Fruit fly (Drosophila melanogaster): ENCODE measurements around the gene CG9592.

Gene CG9592

dm6 chr3L:14558947-14559509, 41.4 kb downstream of the CG9592 start (continued):
- TF ChIP-seq gro (GFP tag; optimal IDR thresholded peaks at IDR 0.05) = no peak
- TF ChIP-seq CG30403 (GFP tag; optimal IDR thresholded peaks at IDR 0.05) = no peak
- TF ChIP-seq CG11695 (GFP tag; IDR thresholded peaks at IDR 0.05) = 0 out of 3 replicates have a peak, but pooled peaks have one; percentile 7
- no peak for TF ChIP-seq Xrp1 (GFP tag; IDR thresholded peaks at IDR 0.05)

- TF ChIP-seq zen2 (GFP tag; IDR thresholded peaks at IDR 0.05; ENCODE audit: partially characterized antibody) (no peak; the same call in 2 of the 3 replicates), nmo (GFP tag; optimal IDR thresholded peaks at IDR 0.05) (peak; percentile 53), CG18011 (GFP tag; optimal IDR thresholded peaks at IDR 0.05) (no peak), emc (GFP tag; optimal IDR thresholded peaks at IDR 0.05) (no peak), CG4360 (GFP tag; IDR thresholded peaks at IDR 0.05) (0 out of 2 replicates have a peak, but pooled peaks have one; percentile 19), cas (GFP tag; IDR thresholded peaks at IDR 0.05) (no peak), CG6689 (GFP tag; IDR thresholded peaks at IDR 0.05) (no peak), CG11398 (GFP tag; optimal IDR thresholded peaks at IDR 0.05) (no peak), CG10321 (GFP tag; IDR thresholded peaks at IDR 0.05) (no peak), fd102C (GFP tag; optimal IDR thresholded peaks at IDR 0.05) (no peak), CG2889 (GFP tag; IDR thresholded peaks at IDR 0.05) (no peak), CG4404 (GFP tag; IDR thresholded peaks at IDR 0.05) (no peak), CG11696 (GFP tag; IDR thresholded peaks at IDR 0.05) (no peak), CG2129 (GFP tag; IDR thresholded peaks at IDR 0.05; ENCODE audit: partially characterized antibody) (peak; percentile 93), CG6765 (GFP tag; optimal IDR thresholded peaks at IDR 0.05) (no peak), CG14050 (GFP tag; IDR thresholded peaks at IDR 0.05) (no peak), CG6854 (GFP tag; optimal IDR thresholded peaks at IDR 0.05) (no peak), Trl (optimal IDR thresholded peaks at IDR 0.05) (no peak), Trl (GFP tag; optimal IDR thresholded peaks at IDR 0.05) (no peak), CG18764 (GFP tag; optimal IDR thresholded peaks at IDR 0.05) (no peak), sens-2 (GFP tag; IDR thresholded peaks at IDR 0.05) (no peak), gce (GFP tag; IDR thresholded peaks at IDR 0.05) (no peak), Bteb2 (GFP tag; optimal IDR thresholded peaks at IDR 0.05) (no peak), CG12744 (GFP tag; optimal IDR thresholded peaks at IDR 0.05) (no peak), Opbp (GFP tag; IDR thresholded peaks at IDR 0.05; ENCODE audit: partially characterized antibody) (peak; percentile 82; the same call in 2 of the 3 replicates), CG4282 (GFP tag; optimal IDR thresholded peaks at IDR 0.05) (no peak), vvl (GFP tag; IDR thresholded peaks at IDR 0.05) (peak; percentile 26; the same call in 1 of the 2 replicates), Vsx1 (GFP tag; optimal IDR thresholded peaks at IDR 0.05) (no peak), caup (GFP tag; optimal IDR thresholded peaks at IDR 0.05; ENCODE audit: severe bottlenecking) (no peak), Sry-β (GFP tag; optimal IDR thresholded peaks at IDR 0.05) (no peak), Aef1 (GFP tag; IDR thresholded peaks at IDR 0.05) (no peak), shn (GFP tag; optimal IDR thresholded peaks at IDR 0.05) (no peak), CG9727 (GFP tag; optimal IDR thresholded peaks at IDR 0.05) (no peak), vnd (GFP tag; IDR thresholded peaks at IDR 0.05; ENCODE audit: partially characterized antibody) (peak; percentile 94), CG43689 (GFP tag; IDR thresholded peaks at IDR 0.05) (no peak), gt (GFP tag; IDR thresholded peaks at IDR 0.05) (no peak), CG9876 (GFP tag; optimal IDR thresholded peaks at IDR 0.05) (no peak), corto (GFP tag; optimal IDR thresholded peaks at IDR 0.05) (no peak), GATAe (GFP tag; conservative IDR thresholded peaks at IDR 0.05) (no peak), CG7357 (GFP tag; IDR thresholded peaks at IDR 0.05) (no peak), CG7928 (GFP tag; optimal IDR thresholded peaks at IDR 0.05) (no peak), CG10565 (GFP tag; optimal IDR thresholded peaks at IDR 0.05) (no peak), vfl (GFP tag; optimal IDR thresholded peaks at IDR 0.05) (no peak), CG7963 (GFP tag; IDR thresholded peaks at IDR 0.05; ENCODE audit: partially characterized antibody) (peak; percentile 95; the same call in 2 of the 3 replicates), CG2678 (tag; optimal IDR thresholded peaks at IDR 0.05) (no peak), abd-A (tag; optimal IDR thresholded peaks at IDR 0.05) (no peak)
Measured at dm6 chr3L:14559659-14560058, 42.0 kb downstream of the CG9592 start, which contains the start of gene CG34039. Gene CG34039 (plus strand): TSS chr3L:14560000.

Data from whole organism, embryonic.